Worm (Caenorhabditis elegans): Measurements from ENCODE around the gene abhd-3.2.

DNA sequence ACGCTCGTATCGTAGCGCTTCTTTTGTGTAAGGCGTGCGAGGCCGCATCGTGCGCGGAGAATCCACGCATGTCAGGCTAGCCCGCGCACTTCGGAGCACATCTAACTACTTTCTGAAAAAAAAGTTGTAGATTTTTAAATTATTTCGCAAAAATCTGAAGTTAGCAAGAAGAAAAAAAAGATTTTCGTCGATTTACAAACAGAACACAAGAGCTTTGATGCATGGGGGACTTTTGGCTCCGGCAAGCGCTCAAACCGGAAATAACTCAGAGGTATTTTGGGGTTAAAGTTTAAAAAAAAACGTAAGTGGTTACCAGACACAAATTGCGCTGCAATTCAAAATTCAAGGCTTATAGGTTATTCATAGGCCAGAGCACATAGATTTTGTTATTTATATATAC is 39.6 kb upstream of the abhd-3.2 start, which contains the start of the genes F55A4.13 and nlf-1:
- TF ChIP-seq dao-5 (tag; optimal IDR thresholded peaks at IDR 0.05) (no peak), him-1 (tag; optimal IDR thresholded peaks at IDR 0.05) (no peak)

Data from whole organism, L4/young adult.